Fruit fly (Drosophila melanogaster): ENCODE data around the gene squ.

The squ gene

DNA sequence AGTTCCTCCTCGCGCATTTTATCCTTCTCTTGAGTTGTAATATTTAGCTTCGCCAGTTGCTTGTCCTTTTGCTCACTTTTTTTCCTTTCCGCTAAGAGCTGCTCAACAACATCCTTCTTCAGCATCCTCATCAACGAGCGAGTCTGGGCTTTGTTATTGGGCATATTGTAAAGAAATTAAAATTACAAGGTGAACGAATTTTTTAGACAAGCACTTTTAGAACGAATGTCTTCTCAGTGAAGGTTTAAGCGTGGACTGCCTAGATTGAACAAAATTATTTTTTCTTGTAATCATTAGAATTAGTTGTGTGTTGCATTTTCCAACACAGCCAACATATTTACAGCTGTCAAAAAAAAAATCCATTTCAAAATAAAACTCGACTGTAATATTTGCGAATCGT, 2.3 kb downstream of the squ start, which contains the start of gene CG33552:
Gene CG33552 (plus strand): TSS at position 301 of the 400 bp plus-strand sequence.
- TF ChIP-seq CG17801 (GFP tag; optimal IDR thresholded peaks at IDR 0.05; ENCODE audit: partially characterized antibody): no peak

DNA sequence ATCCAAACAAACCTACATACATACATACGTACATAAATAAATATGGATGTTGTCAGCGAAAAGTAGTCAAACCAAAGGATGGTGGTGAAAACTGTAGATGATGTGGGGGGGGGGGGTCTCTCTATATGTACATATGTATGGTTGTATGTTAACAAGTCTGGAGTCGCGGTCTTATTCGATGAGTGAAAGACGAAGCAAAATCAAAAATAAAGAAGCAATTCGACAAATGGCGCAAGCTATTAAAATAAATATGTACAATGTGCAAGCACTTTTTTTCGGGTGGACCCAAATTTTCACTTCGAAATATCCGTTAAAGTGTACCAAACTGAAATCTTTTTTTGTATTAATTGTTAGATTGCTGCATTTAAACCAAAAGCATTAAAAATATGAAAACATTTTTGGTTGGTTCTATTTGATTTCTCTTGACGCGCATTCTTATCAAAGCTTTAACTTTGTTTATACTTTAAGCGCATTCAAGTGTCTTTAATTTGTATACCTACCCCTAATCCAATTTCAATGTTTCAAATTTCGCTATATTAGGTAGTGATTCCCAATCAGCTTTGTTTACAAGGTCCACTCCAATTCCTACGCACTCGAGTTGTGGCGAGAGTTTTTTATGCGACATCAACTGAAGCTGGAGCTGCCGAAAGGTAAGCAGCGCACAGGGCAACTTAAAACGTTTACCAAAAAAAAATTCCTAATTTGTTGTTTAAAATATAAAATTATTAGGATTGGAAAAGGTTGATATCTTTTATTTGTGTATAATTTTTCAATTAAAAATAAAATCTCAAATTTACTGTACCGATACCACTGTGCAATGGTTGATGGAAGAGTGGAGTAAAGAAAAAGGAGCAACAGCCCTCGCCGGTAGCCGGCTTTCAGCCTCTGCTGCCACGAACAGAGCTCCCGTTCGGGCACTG, 4.4 kb downstream of the squ start, which contains the start of gene CG31807:
Gene CG31807 (minus strand): TSS at position 51 of the 920 bp plus-strand sequence.
- TF ChIP-seq CG17801 (GFP tag; optimal IDR thresholded peaks at IDR 0.05; ENCODE audit: partially characterized antibody): peak; percentile 92

DNA sequence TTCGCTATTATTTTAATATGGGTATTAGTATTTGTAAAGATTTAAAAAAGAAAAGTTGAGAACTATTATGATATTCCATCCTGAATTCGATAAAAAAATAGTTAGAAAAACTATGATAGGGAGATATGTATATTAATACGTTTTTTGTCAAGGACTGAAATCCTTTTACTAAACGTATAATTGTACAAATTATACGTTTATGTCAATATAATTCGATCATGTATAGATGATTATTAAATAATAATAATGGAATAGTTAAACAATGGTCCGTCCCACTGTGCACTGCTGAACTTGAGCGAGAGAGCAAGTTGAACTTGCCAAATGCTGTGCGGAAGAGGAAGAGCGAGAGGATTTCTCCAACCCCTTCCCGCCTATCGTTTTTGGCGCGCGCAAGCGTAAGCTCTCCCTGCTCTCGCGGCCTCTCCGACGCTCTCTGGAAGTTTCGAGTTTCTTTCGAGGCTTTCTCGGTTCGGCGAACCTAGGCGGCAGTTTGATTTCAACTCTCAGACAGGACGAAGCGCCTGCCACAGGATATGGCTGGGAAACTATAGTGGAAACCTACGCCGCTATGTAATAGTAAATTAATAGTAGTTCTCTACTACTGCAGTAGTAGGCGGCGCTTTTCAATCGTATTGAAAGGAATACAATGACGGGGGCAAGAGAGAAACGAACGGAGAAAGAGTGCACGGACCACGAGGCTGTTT, 5.2 kb downstream of the squ start:
- peak; percentile 47 for TF ChIP-seq CG17801 (GFP tag; optimal IDR thresholded peaks at IDR 0.05; ENCODE audit: partially characterized antibody)

DNA sequence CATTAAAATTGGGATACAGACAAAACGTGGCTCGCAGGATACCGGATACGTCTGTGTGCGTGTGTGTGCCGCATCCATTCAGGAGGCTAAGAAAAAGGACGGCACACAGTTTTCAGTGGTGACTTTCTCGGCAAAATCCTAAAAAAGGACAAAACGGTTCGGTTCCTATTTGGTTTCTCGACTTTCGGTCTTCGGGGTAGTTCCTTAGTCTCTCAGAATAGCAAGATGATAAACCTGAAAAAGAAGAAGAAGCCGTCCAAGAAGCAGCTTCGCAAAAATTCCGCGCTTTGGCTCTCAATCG, 5.7 kb downstream of the squ start:
- TF ChIP-seq CG17801 (GFP tag; optimal IDR thresholded peaks at IDR 0.05; ENCODE audit: partially characterized antibody): no peak

DNA sequence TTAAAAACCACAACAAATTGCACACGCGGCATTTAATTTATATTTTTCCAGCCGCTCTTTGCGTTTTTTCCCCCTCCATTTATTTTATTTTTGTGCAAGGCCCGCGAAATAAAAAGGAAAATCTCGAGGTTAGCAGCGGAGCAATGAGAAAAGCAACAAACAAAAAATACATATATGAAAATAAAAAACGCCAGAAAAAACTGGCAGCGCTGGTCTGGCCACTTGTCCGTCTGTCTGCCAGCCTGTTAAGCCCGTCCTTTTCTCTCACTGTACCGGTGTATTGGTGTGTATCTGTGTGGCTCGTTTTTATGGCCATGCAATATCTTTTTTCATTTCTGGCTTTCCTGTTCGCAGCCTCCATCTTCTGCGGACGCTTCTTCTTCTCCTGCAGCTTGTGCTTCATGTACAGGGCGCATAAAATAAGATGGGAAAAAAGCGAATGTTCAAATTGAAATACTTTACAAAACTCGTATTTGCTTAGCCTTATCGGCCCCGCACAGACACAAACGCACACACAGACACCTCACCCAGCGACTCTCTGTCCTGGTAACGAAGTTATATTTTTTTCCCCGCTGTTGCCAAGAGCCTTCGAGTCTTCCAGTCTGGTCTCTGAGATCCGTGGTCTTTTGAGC, 6.7 kb downstream of the squ start:
- TF ChIP-seq CG17801 (GFP tag; optimal IDR thresholded peaks at IDR 0.05; ENCODE audit: partially characterized antibody): no peak

DNA sequence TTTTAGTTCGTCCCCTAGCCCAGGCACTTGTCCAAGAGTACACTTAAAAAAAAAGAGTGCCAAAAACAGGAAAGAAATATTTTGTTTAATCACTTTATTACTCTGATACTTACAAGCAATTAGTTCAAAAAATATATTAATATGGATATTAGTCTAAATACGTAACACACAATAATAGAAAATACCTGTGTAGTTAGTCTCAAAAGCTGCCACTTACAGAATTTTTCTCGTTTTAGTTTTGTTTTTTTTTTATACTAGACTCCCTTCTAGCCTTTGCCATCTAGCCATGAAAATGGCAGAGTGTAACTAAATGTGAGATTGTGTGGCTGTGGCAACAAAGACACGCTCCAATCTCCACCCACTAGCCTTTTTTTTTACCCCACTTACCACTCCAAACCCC, 8.0 kb downstream of the squ start:
- TF ChIP-seq CG17801 (GFP tag; optimal IDR thresholded peaks at IDR 0.05; ENCODE audit: partially characterized antibody): no peak

DNA sequence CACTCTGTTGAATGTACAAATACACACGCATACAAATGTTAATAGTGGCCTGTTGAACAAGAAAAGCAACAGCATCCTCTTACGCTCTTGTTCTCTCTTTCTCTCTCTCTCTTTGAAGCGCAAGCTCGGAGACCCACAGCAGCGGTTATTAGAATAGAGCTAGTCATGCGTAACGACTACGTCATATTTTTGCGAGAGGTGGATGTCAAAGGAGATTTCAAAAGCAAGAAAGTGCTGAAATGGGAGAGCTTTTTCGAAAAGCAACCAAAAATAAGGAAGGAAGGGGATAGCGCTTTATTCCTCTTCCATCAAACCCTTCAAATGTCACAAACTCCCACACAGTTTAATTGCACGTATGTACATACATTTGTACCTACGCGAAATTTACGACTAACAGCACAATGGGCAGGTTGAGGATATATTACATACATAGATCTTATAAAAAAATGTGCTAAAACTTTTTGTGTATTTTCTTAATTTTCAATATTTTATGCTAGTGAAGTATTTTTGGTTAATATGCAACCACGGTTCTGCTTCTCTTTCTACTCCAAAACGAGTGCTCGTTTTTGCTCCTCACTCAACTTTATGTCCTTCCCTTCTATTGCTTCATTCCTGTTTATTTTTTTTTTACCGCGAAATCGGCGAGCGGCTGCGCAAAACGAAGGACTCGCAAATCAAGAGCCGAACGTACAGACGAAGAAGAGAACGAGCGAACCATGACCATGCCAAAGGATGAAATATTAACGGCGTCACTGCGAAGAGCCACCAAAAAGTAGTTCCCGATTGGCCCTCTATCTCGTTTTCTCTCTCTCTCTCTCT, 10.2 kb downstream of the squ start:
- TF ChIP-seq CG17801 (GFP tag; optimal IDR thresholded peaks at IDR 0.05; ENCODE audit: partially characterized antibody): no peak

DNA sequence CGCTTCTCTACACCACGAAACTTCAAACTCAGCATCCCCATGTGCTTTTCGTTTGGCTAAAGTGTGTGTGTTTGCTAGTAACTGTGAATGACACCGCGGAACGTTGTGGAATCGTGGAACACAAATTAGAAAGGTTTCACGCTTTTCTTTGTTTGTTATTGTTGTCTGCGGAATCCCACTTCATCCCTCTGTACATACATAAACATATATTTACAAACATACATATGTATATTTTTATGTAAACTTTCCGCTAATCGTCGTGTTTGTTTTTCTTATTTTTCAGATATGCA, 10.7 kb downstream of the squ start:
- no peak for TF ChIP-seq CG17801 (GFP tag; optimal IDR thresholded peaks at IDR 0.05; ENCODE audit: partially characterized antibody)

DNA sequence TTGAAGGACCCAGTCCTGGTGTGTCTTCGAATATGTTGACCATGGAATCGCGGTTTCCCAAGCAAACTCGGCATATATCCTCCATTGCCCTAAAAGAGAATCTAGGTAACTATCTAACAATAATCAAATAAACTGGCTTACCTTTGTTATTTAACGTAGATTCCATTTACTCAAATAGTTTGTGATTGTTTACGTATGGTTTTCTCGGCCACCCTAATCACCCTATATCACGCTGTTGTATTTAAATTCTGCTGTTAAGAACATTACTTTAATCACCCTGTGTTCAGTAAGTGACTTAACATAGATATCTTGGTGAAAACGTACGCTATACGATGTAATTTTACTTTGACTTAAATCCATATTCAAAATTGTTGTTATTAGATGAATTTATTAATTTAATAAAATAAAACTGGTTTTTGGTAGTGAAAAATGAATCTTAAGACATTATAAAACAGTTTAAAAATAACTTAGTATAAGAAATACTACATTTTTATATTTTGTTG, 23.2 kb downstream of the squ start:
- TF ChIP-seq CG17801 (GFP tag; optimal IDR thresholded peaks at IDR 0.05; ENCODE audit: partially characterized antibody): no peak

DNA sequence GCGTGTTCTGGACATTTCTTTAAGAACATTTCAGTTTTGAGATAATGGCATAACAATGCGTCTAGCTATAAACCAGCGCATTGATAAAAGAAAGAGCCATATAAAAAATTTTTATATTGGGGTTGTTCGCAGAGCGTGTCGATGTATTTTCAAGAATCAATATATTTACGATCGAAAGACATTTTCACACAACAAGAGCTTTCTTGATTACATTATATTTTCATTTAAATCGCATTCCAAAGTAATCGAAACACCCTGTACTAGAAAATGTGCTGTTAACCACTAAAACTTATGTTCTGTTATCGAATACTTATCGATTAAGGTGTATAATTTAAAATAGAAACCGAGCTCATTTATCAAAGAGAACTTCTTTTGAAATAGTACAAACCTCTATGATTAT, 23.9 kb downstream of the squ start:
- TF ChIP-seq CG17801 (GFP tag; optimal IDR thresholded peaks at IDR 0.05; ENCODE audit: partially characterized antibody): peak; percentile 59

DNA sequence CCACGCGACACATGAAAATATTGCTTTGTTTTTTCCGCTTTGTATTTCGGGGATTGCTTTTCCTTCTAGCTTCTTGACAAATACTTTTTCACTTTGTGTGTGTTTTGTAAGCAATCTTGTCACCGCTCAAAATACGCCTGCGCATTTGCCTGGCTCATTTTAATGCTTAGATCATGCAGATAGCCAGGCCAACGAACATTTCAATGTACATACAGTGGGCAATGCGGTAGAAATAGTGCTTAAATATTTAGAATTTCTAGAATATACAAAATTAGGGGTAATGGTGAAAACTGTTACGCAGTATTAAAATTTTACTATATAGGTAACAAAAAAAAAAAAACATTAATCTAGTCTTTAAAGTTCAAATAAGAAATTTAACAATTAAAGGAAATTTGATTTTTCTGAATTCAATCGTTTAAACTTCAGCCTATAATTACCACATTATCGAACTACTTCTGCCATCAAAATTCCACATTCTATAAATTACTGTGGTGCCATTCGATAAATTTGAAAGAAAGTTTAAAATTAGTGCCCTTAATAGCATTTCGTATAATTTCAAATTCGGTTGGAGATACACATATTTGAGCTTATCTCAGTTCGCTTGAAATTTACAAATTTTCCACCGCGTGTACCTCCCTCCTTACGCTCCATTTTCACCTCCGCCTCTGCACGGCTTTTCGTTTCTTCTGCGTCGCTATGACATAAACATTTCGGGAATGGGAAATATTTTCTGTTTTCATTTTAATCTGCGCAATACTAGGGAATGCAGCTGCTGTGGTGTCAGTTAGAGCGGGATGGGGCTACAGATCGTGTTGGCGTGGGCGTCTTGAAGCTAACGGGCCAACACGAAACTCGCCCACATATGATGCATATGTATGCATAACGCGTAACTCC, 27.3 kb downstream of the squ start:
- TF ChIP-seq CG17801 (GFP tag; optimal IDR thresholded peaks at IDR 0.05; ENCODE audit: partially characterized antibody): no peak

DNA sequence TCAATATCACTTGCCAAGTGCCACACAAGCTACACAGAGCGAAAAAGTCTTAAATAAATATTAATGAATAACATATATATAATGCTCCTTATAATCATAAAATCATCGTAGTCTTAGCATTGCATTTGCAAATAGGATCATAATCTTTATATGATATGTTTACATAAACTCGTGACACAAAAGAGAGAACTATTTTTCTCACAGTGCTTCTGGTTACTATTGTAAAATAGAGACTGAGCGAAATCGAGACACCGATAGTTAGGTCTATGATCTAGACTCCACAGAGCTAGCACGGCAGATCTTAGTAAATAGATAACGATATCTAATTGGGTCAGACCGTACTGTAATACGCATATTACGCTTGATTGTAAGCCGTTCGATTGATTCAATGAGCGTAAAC, 29.8 kb downstream of the squ start:
- no peak for TF ChIP-seq CG17801 (GFP tag; optimal IDR thresholded peaks at IDR 0.05; ENCODE audit: partially characterized antibody)

DNA sequence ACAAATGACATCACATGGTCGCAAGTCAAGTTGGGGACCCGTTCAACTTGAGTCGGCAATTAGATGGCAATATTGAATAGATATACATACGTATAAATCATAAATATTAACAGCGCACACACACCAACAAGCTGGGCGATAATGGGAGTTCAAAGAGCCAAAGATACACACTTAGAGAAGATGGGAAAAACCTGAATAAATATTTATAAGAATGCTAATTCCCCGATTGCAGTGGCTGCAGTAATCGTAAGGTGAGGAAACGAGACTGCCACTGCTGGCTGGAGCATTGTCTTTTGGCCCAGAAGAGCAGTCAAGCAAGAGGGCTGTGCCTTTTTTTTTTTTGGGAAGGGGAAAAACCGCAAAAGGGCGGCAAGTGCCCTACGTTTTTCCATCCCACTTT, 30.4 kb downstream of the squ start:
- no peak for TF ChIP-seq CG17801 (GFP tag; optimal IDR thresholded peaks at IDR 0.05; ENCODE audit: partially characterized antibody)

DNA sequence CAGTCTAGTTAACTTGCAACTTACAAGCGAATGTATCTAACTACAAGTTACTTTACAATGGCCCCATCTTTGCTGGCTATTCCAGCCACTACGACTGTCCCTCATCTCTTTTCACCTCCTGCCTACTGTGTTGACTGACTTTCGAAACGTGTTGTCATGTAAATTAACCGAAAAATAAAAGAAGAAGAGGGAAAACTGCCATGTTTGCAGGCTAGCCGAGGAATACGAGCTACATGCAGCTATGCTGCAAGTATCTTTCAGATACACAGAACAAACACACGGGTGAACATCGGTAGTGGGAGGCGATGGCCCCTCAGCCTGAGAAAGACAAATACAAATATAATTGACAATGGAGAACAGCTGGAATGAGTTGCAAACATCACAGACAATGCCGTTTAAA, 30.8 kb downstream of the squ start:
- TF ChIP-seq CG17801 (GFP tag; optimal IDR thresholded peaks at IDR 0.05; ENCODE audit: partially characterized antibody): no peak
